Fruit fly (Drosophila melanogaster) whole organism, prepupa: Measurements from ENCODE around the gene CG32425.
A peak's percentile ranks its signal among the peaks of the same experiment; 100 is the strongest.

Experiments used
- CG10631 ChIP-seq: fragments of 200-800 bp; sonication (Bioruptor generic); optimal IDR thresholded peaks from 2 replicates; lab custom pipeline; 2016; ENCODE audit warnings: missing biosample characterization, missing genetic modification characterization
- CG10669 ChIP-seq: fragments of 200-800 bp; sonication (Bioruptor generic); optimal IDR thresholded peaks from 3 replicates; lab custom pipeline; 2018; ENCODE audit warnings: missing biosample characterization, mild to moderate bottlenecking, missing genetic modification characterization, moderate library complexity
- CG11294 ChIP-seq: fragments of 200-800 bp; sonication (Bioruptor generic); IDR thresholded peaks from 2 replicates; pipeline ENCODE4 v1.3.6; 2022; ENCODE audit warnings: missing biosample characterization, missing genetic modification characterization
- CG11762 ChIP-seq: fragments of 200-800 bp; sonication (Bioruptor generic); optimal IDR thresholded peaks from 3 replicates; lab custom pipeline; 2016; ENCODE audit warnings: missing biosample characterization, missing genetic modification characterization; ENCODE audit not compliant: insufficient read depth
- CG11902 ChIP-seq: fragments of 200-800 bp; sonication (Bioruptor generic); optimal IDR thresholded peaks from 3 replicates; lab custom pipeline; 2016; ENCODE audit warnings: missing biosample characterization, missing genetic modification characterization
- CG15336 ChIP-seq: fragments of 200-800 bp; sonication (Bioruptor generic); IDR thresholded peaks from 2 replicates; pipeline ENCODE4 v1.3.6; 2022; ENCODE audit warnings: missing biosample characterization, missing genetic modification characterization
- CG1621 ChIP-seq: fragments of 200-800 bp; sonication (Bioruptor generic); optimal IDR thresholded peaks from 3 replicates; lab custom pipeline; 2018; ENCODE audit warnings: missing biosample characterization, mild to moderate bottlenecking, missing genetic modification characterization
- CG3032 ChIP-seq: fragments of 200-800 bp; optimal IDR thresholded peaks from 2 replicates; lab custom pipeline; 2019; ENCODE audit warnings: missing biosample characterization, mild to moderate bottlenecking, missing genetic modification characterization, moderate library complexity
- CG31627 ChIP-seq: fragments of 200-800 bp; sonication (Bioruptor generic); optimal IDR thresholded peaks from 3 replicates; lab custom pipeline; 2016; ENCODE audit warnings: missing biosample characterization, missing genetic modification characterization
- CG32006 ChIP-seq: fragments of 200-800 bp; sonication (Bioruptor generic); optimal IDR thresholded peaks from 3 replicates; lab custom pipeline; 2017; ENCODE audit warnings: missing biosample characterization, mild to moderate bottlenecking, missing genetic modification characterization
- CG34406 ChIP-seq: fragments of 200-800 bp; sonication (Bioruptor generic); optimal IDR thresholded peaks from 3 replicates; lab custom pipeline; 2016; ENCODE audit warnings: missing biosample characterization, missing genetic modification characterization
- CG3919 ChIP-seq: fragments of 200-800 bp; sonication (Bioruptor generic); optimal IDR thresholded peaks from 3 replicates; lab custom pipeline; 2016; ENCODE audit warnings: missing biosample characterization, missing genetic modification characterization
- CG4318 ChIP-seq: fragments of 200-800 bp; sonication (Bioruptor generic); optimal IDR thresholded peaks from 3 replicates; lab custom pipeline; 2017; ENCODE audit warnings: missing biosample characterization, mild to moderate bottlenecking, missing genetic modification characterization
- CG6163 ChIP-seq: fragments of 200-800 bp; sonication (Bioruptor generic); IDR thresholded peaks from 3 replicates; pipeline ENCODE4 v1.3.6; 2022; ENCODE audit warnings: missing biosample characterization, missing genetic modification characterization
- CG6276 ChIP-seq: fragments of 200-800 bp; sonication (Bioruptor generic); optimal IDR thresholded peaks from 2 replicates; lab custom pipeline; 2017; ENCODE audit warnings: missing biosample characterization, mild to moderate bottlenecking, missing genetic modification characterization
- CG6792 ChIP-seq: fragments of 200-800 bp; sonication (Bioruptor generic); optimal IDR thresholded peaks from 3 replicates; lab custom pipeline; 2016; ENCODE audit warnings: missing biosample characterization, missing genetic modification characterization
- CG6808 ChIP-seq: fragments of 200-800 bp; sonication (Bioruptor generic); optimal IDR thresholded peaks from 3 replicates; lab custom pipeline; 2017; ENCODE audit warnings: missing biosample characterization, missing genetic modification characterization, mild to moderate bottlenecking, moderate library complexity, missing genetic modification reagents
- CG6854 ChIP-seq: fragments of 200-800 bp; sonication (Bioruptor generic); optimal IDR thresholded peaks from 2 replicates; lab custom pipeline; 2017; ENCODE audit warnings: missing biosample characterization, mild to moderate bottlenecking, missing genetic modification characterization
- CG8119 ChIP-seq: fragments of 200-800 bp; sonication (Bioruptor generic); IDR thresholded peaks from 3 replicates; pipeline ENCODE4 v1.3.6; 2022; ENCODE audit warnings: missing biosample characterization, missing genetic modification characterization
- CG8632 ChIP-seq: fragments of 200-800 bp; sonication (Bioruptor generic); optimal IDR thresholded peaks from 3 replicates; lab custom pipeline; 2016; ENCODE audit warnings: missing biosample characterization, missing genetic modification characterization
- CG9139 ChIP-seq: fragments of 200-800 bp; sonication (Bioruptor generic); optimal IDR thresholded peaks from 3 replicates; lab custom pipeline; 2017; ENCODE audit warnings: missing biosample characterization, mild to moderate bottlenecking, missing genetic modification characterization
- Eip78C ChIP-seq: fragments of 200-800 bp; sonication (Bioruptor generic); peaks from one replicate; lab custom pipeline; 2016; ENCODE audit warnings: missing biosample characterization, missing genetic modification characterization
- Eip93F ChIP-seq: fragments of 200-800 bp; sonication (Bioruptor generic); optimal IDR thresholded peaks from 2 replicates; lab custom pipeline; 2016; ENCODE audit warnings: missing biosample characterization, mild to moderate bottlenecking, missing genetic modification characterization
- Ets21C ChIP-seq: fragments of 200-800 bp; sonication (Bioruptor generic); optimal IDR thresholded peaks from 3 replicates; lab custom pipeline; 2016; ENCODE audit warnings: missing biosample characterization, missing genetic modification characterization
- Ets96B ChIP-seq: fragments of 200-800 bp; optimal IDR thresholded peaks from 2 replicates; lab custom pipeline; 2019; ENCODE audit warnings: missing biosample characterization, mild to moderate bottlenecking, missing genetic modification characterization, moderate library complexity
- Hr38 ChIP-seq: sonication (Bioruptor generic); optimal IDR thresholded peaks from 2 replicates; lab custom pipeline; 2016; ENCODE audit warnings: missing biosample characterization, missing genetic modification characterization
- Hr39 ChIP-seq: fragments of 200-800 bp; sonication (Bioruptor generic); optimal IDR thresholded peaks from 2 replicates; lab custom pipeline; 2016; ENCODE audit warnings: missing biosample characterization, missing genetic modification characterization
- Hr4 ChIP-seq: fragments of 200-800 bp; sonication (Bioruptor generic); optimal IDR thresholded peaks from 3 replicates; lab custom pipeline; 2016; ENCODE audit warnings: missing biosample characterization, missing genetic modification characterization
- Met ChIP-seq: fragments of 200-800 bp; sonication (Bioruptor generic); optimal IDR thresholded peaks from 3 replicates; lab custom pipeline; 2016; ENCODE audit warnings: missing biosample characterization, missing genetic modification characterization
- OdsH ChIP-seq: fragments of 200-800 bp; sonication (Bioruptor generic); optimal IDR thresholded peaks from 3 replicates; lab custom pipeline; 2016; ENCODE audit warnings: missing biosample characterization, missing genetic modification characterization
- Smox ChIP-seq: fragments of 200-800 bp; sonication (Bioruptor generic); optimal IDR thresholded peaks from 3 replicates; lab custom pipeline; 2016; ENCODE audit warnings: missing biosample characterization, missing genetic modification characterization
- Sox102F ChIP-seq: fragments of 200-800 bp; sonication (Bioruptor generic); optimal IDR thresholded peaks from 2 replicates; lab custom pipeline; 2016; ENCODE audit warnings: missing biosample characterization, mild to moderate bottlenecking, missing genetic modification characterization
- Sox15 ChIP-seq: fragments of 200-800 bp; sonication (Bioruptor generic); optimal IDR thresholded peaks from 3 replicates; lab custom pipeline; 2016; ENCODE audit warnings: missing biosample characterization, missing genetic modification characterization
- achi ChIP-seq: fragments of 200-800 bp; sonication (Bioruptor generic); optimal IDR thresholded peaks from 3 replicates; lab custom pipeline; 2016; ENCODE audit warnings: missing biosample characterization, missing genetic modification characterization
- cyc ChIP-seq: fragments of 200-800 bp; sonication (Bioruptor generic); optimal IDR thresholded peaks from 3 replicates; lab custom pipeline; 2016; ENCODE audit warnings: missing biosample characterization, missing genetic modification characterization
- dac ChIP-seq: fragments of 200-800 bp; sonication (Bioruptor generic); optimal IDR thresholded peaks from 2 replicates; lab custom pipeline; 2017; ENCODE audit warnings: missing biosample characterization, mild to moderate bottlenecking, missing genetic modification characterization
- dsx ChIP-seq: fragments of 200-800 bp; optimal IDR thresholded peaks from 3 replicates; lab custom pipeline; 2019; ENCODE audit warnings: missing biosample characterization, mild to moderate bottlenecking, missing genetic modification characterization, moderate library complexity; ENCODE audit not compliant: poor library complexity, severe bottlenecking
- eg ChIP-seq: fragments of 200-800 bp; sonication (Bioruptor generic); IDR thresholded peaks from 3 replicates; pipeline ENCODE4 v1.3.6; 2022; ENCODE audit warnings: missing biosample characterization, missing genetic modification characterization
- esn ChIP-seq: fragments of 200-800 bp; sonication (Bioruptor generic); optimal IDR thresholded peaks from 2 replicates; lab custom pipeline; 2016; ENCODE audit warnings: missing biosample characterization, mild to moderate bottlenecking, missing genetic modification characterization, moderate library complexity
- fd59A ChIP-seq: fragments of 200-800 bp; sonication (Bioruptor generic); optimal IDR thresholded peaks from 2 replicates; lab custom pipeline; 2017; ENCODE audit warnings: missing biosample characterization, mild to moderate bottlenecking, missing genetic modification characterization, missing genetic modification reagents
- lz ChIP-seq: fragments of 200-800 bp; sonication (Bioruptor generic); optimal IDR thresholded peaks from 3 replicates; lab custom pipeline; 2016; ENCODE audit warnings: missing biosample characterization, missing genetic modification characterization
- net ChIP-seq: fragments of 200-800 bp; sonication (Bioruptor generic); optimal IDR thresholded peaks from 3 replicates; lab custom pipeline; 2016; ENCODE audit warnings: missing biosample characterization, missing genetic modification characterization
- pdm3 ChIP-seq: fragments of 200-800 bp; sonication (Bioruptor generic); optimal IDR thresholded peaks from 3 replicates; lab custom pipeline; 2016; ENCODE audit warnings: missing biosample characterization, missing genetic modification characterization
- salr ChIP-seq, 2 experiments: fragments of 200-800 bp; sonication (Bioruptor generic); optimal IDR thresholded peaks; 3 replicates each; lab custom pipeline; 2016 to 2018; ENCODE audit warnings: missing biosample characterization in 2 of 2, missing genetic modification characterization in 2 of 2, mild to moderate bottlenecking in 1 of 2
- spab ChIP-seq: fragments of 200-800 bp; sonication (Bioruptor generic); optimal IDR thresholded peaks from 2 replicates; lab custom pipeline; 2017; ENCODE audit warnings: missing biosample characterization, mild to moderate bottlenecking, missing genetic modification characterization, missing genetic modification reagents
- ss ChIP-seq, 2 experiments: fragments of 200-800 bp; sonication (Bioruptor generic); optimal IDR thresholded peaks; 2 replicates in 1 of 2; 3 replicates in 1 of 2; lab custom pipeline; 2017 to 2018; ENCODE audit warnings: mild to moderate bottlenecking in 2 of 2, missing biosample characterization in 2 of 2, missing genetic modification characterization in 2 of 2, moderate library complexity in 1 of 2
- svp ChIP-seq: fragments of 200-800 bp; sonication (Bioruptor generic); peaks from one replicate; lab custom pipeline; 2016; ENCODE audit warnings: missing biosample characterization, missing genetic modification characterization
- topi ChIP-seq: fragments of 200-800 bp; sonication (Bioruptor generic); optimal IDR thresholded peaks from 3 replicates; lab custom pipeline; 2016; ENCODE audit warnings: missing biosample characterization, missing genetic modification characterization
- vri ChIP-seq: fragments of 200-800 bp; sonication (Bioruptor generic); optimal IDR thresholded peaks from 3 replicates; lab custom pipeline; 2016; ENCODE audit warnings: missing biosample characterization, mild to moderate bottlenecking, missing genetic modification characterization

CG32425 gene

DNA sequence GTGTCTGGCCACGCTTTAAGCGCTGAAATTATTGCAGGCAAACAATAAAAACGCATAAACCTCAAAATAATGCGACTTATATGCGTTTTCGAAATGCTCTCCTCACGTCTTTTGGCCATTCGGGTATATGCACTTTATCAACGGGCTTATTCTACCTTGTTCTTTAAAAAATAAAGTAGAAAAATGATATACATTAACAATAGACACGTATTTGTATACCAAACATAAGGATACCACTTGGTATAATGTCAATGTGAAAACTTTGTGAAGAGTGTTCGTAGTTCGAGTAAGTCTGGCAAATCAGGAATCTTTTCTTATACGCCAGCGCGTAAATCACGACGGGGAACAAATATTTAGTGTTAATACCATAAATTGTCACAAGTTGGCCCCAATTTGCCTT is 59.2 kb downstream of the CG32425 start (continued):
- peak; percentile 30; the same call in 1 of the 2 replicates for TF ChIP-seq CG15336
- TF ChIP-seq fd59A (GFP tag; lab: Kevin White, UChicago), result peak; percentile 67
- no peak for TF ChIP-seq CG8119 (GFP tag; lab: Robert Waterston, UW)
- TF ChIP-seq net (GFP tag; lab: Kevin White, UChicago), result peak; percentile 64
- peak; percentile 91 for TF ChIP-seq Hr39 (GFP tag; lab: Kevin White, UChicago)
- TF ChIP-seq Met (GFP tag; lab: Kevin White, UChicago), result peak; percentile 88
- peak; percentile 37 for TF ChIP-seq CG32006 (GFP tag; lab: Kevin White, UChicago)
- TF ChIP-seq cyc, result peak; percentile 87
- peak; percentile 77 for TF ChIP-seq CG11902 (GFP tag; lab: Kevin White, UChicago)
- peak; percentile 14 for TF ChIP-seq Eip93F (GFP tag; lab: Kevin White, UChicago)
- peak; percentile 83 for TF ChIP-seq CG34406
- TF ChIP-seq topi (GFP tag; lab: Kevin White, UChicago), result peak; percentile 90
- TF ChIP-seq dsx (GFP tag; lab: Kevin White, UChicago), result peak; percentile 71
- TF ChIP-seq Eip78C, result peak; percentile 94
- peak; percentile 57 for TF ChIP-seq CG6808
- TF ChIP-seq Hr38, result no peak
- TF ChIP-seq CG6163 (GFP tag; lab: Robert Waterston, UW), result peak; percentile 66; the same call in 2 of the 3 replicates
- peak; percentile 54 to 74 for TF ChIP-seq ss (GFP tag; optimal IDR thresholded peaks at IDR 0.05; lab: Kevin White, UChicago)
- peak; percentile 59 for TF ChIP-seq spab (GFP tag; lab: Kevin White, UChicago)
- TF ChIP-seq CG6276 (GFP tag; lab: Kevin White, UChicago), result no peak
- TF ChIP-seq salr (GFP tag; optimal IDR thresholded peaks at IDR 0.05; lab: Kevin White, UChicago), result peak; percentile 29 to 57
- peak; percentile 82 for TF ChIP-seq CG8632 (GFP tag; lab: Kevin White, UChicago)
- peak; percentile 68 for TF ChIP-seq achi

dm6 chr3L:20557065-20557464 is 59.9 kb downstream of the CG32425 start:
- TF ChIP-seq eg (GFP tag; lab: Robert Waterston, UW), result peak; percentile 18; the same call in 1 of the 3 replicates
- TF ChIP-seq pdm3 (GFP tag; lab: Kevin White, UChicago), result peak; percentile 32
- no peak for TF ChIP-seq CG10631 (GFP tag; lab: Kevin White, UChicago)
- TF ChIP-seq Ets21C (GFP tag; lab: Kevin White, UChicago), result no peak
- TF ChIP-seq CG34406, result peak; percentile 2
- TF ChIP-seq CG3919 (GFP tag; lab: Kevin White, UChicago), result peak; percentile 18
- peak; percentile 11 for TF ChIP-seq CG31627
- no peak for TF ChIP-seq cyc
- TF ChIP-seq Eip93F (GFP tag; lab: Kevin White, UChicago), result no peak
- no peak for TF ChIP-seq CG11762 (GFP tag; lab: Kevin White, UChicago)
- no peak for TF ChIP-seq salr (GFP tag; optimal IDR thresholded peaks at IDR 0.05; lab: Kevin White, UChicago)
- peak; percentile 64 for TF ChIP-seq Eip78C
- no peak for TF ChIP-seq Sox15
- no peak for TF ChIP-seq Ets96B (tag; lab: Kevin White, UChicago)
- no peak for TF ChIP-seq vri (GFP tag; lab: Kevin White, UChicago)
- TF ChIP-seq lz (GFP tag; lab: Kevin White, UChicago), result no peak
- TF ChIP-seq CG4318 (GFP tag; lab: Kevin White, UChicago), result no peak
- TF ChIP-seq Met (GFP tag; lab: Kevin White, UChicago), result peak; percentile 45
- no peak for TF ChIP-seq CG6854
- TF ChIP-seq topi (GFP tag; lab: Kevin White, UChicago), result peak; percentile 1
- TF ChIP-seq CG6792 (GFP tag; lab: Kevin White, UChicago), result no peak
- TF ChIP-seq CG32006 (GFP tag; lab: Kevin White, UChicago), result peak; percentile 35
- no peak for TF ChIP-seq fd59A (GFP tag; lab: Kevin White, UChicago)
- peak; percentile 9 for TF ChIP-seq Hr4 (GFP tag; lab: Kevin White, UChicago)
- peak; percentile 41 for TF ChIP-seq OdsH (GFP tag; lab: Kevin White, UChicago)
- peak; percentile 27 for TF ChIP-seq Sox102F (GFP tag; lab: Kevin White, UChicago)
- TF ChIP-seq CG10669 (GFP tag; lab: Kevin White, UChicago), result no peak
- TF ChIP-seq Hr39 (GFP tag; lab: Kevin White, UChicago), result peak; percentile 7
- TF ChIP-seq Smox (GFP tag; lab: Kevin White, UChicago), result peak; percentile 7
- no peak for TF ChIP-seq CG3032 (tag; lab: Kevin White, UChicago)
- TF ChIP-seq CG6276 (GFP tag; lab: Kevin White, UChicago), result no peak
- TF ChIP-seq dac (GFP tag; lab: Kevin White, UChicago), result no peak
- peak; percentile 4 for TF ChIP-seq esn
- TF ChIP-seq spab (GFP tag; lab: Kevin White, UChicago), result no peak
- no peak for TF ChIP-seq CG1621
- TF ChIP-seq svp (GFP tag; lab: Kevin White, UChicago), result peak; percentile 66
- TF ChIP-seq CG11294, result no peak
- no peak for TF ChIP-seq CG6808
- no peak for TF ChIP-seq CG9139 (GFP tag; lab: Kevin White, UChicago)
